Worm (Caenorhabditis elegans) whole organism, L3 larva: ENCODE measurements around the gene cyp-13B1.

Source experiments
- R02D3.7 ChIP-seq: fragments of 150-350 bp; optimal IDR thresholded peaks from 2 replicates; lab custom pipeline; 2014; ENCODE audit warnings: missing biosample characterization, missing genetic modification characterization
- ZK546.5 ChIP-seq: sonication (generic microtip); optimal IDR thresholded peaks from 2 replicates; lab custom pipeline; 2017; ENCODE audit warnings: missing biosample characterization, missing genetic modification characterization
- aly-2 ChIP-seq: fragments of 150-350 bp; optimal IDR thresholded peaks from 2 replicates; lab custom pipeline; 2014; ENCODE audit warnings: missing biosample characterization, missing genetic modification characterization
- ama-1 ChIP-seq: fragments of 150-350 bp; optimal IDR thresholded peaks from 2 replicates; lab custom pipeline; 2018
- ceh-16 ChIP-seq: sonication (generic microtip); optimal IDR thresholded peaks from 2 replicates; lab custom pipeline; 2017; ENCODE audit warnings: missing biosample characterization, missing genetic modification characterization
- ceh-28 ChIP-seq: fragments of 150-350 bp; optimal IDR thresholded peaks from 2 replicates; lab custom pipeline; 2014; ENCODE audit warnings: missing biosample characterization, missing genetic modification reagents, missing genetic modification characterization
- ceh-82 ChIP-seq: fragments of 150-350 bp; optimal IDR thresholded peaks from 2 replicates; lab custom pipeline; 2014; ENCODE audit warnings: missing biosample characterization, missing genetic modification characterization
- ceh-9 ChIP-seq: sonication (generic microtip); optimal IDR thresholded peaks from 2 replicates; lab custom pipeline; 2018; ENCODE audit warnings: missing biosample characterization, missing genetic modification characterization
- daf-12 ChIP-seq: fragments of 150-350 bp; optimal IDR thresholded peaks from 2 replicates; lab custom pipeline; 2014; ENCODE audit warnings: missing biosample characterization, missing genetic modification reagents, missing genetic modification characterization
- egl-27 ChIP-seq: sonication (generic microtip); optimal IDR thresholded peaks from 4 replicates; lab custom pipeline; 2017; ENCODE audit warnings: missing biosample characterization, missing genetic modification reagents, missing genetic modification characterization
- egl-5 ChIP-seq: fragments of 150-350 bp; optimal IDR thresholded peaks from 2 replicates; lab custom pipeline; 2017; ENCODE audit warnings: missing biosample characterization, missing genetic modification reagents, missing genetic modification characterization, inconsistent platforms
- elt-1 ChIP-seq: fragments of 150-350 bp; optimal IDR thresholded peaks from 2 replicates; lab custom pipeline; 2014; ENCODE audit warnings: missing biosample characterization, missing genetic modification characterization
- elt-2 ChIP-seq: sonication (generic microtip); optimal IDR thresholded peaks from 2 replicates; lab custom pipeline; 2016; ENCODE audit warnings: missing genetic modification reagents, mild to moderate bottlenecking, missing genetic modification characterization, missing compliant biosample characterization
- elt-3 ChIP-seq, 3 experiments: fragments of 150-350 bp in 1 of 3; sonication (generic microtip) in 2 of 3; optimal IDR thresholded peaks; 2 replicates in 2 of 3; 4 replicates in 1 of 3; lab custom pipeline; 2014 to 2017; ENCODE audit warnings: missing biosample characterization in 3 of 3, missing genetic modification characterization in 3 of 3
- eor-1 ChIP-seq, 2 experiments: fragments of 150-350 bp; optimal IDR thresholded peaks; 2 replicates each; lab custom pipeline; 2014 to 2018; ENCODE audit warnings: missing biosample characterization in 2 of 2, missing genetic modification characterization in 2 of 2
- fkh-10 ChIP-seq: sonication (generic microtip); optimal IDR thresholded peaks from 2 replicates; lab custom pipeline; 2017; ENCODE audit warnings: missing biosample characterization, missing genetic modification reagents, missing genetic modification characterization
- fkh-2 ChIP-seq: fragments of 150-350 bp; optimal IDR thresholded peaks from 2 replicates; lab custom pipeline; 2014; ENCODE audit warnings: missing biosample characterization, missing genetic modification reagents, missing genetic modification characterization
- fos-1 ChIP-seq: fragments of 150-350 bp; optimal IDR thresholded peaks from 2 replicates; lab custom pipeline; 2014; ENCODE audit warnings: missing biosample characterization, missing genetic modification characterization
- hmg-11 ChIP-seq: sonication (generic microtip); optimal IDR thresholded peaks from 2 replicates; lab custom pipeline; 2016; ENCODE audit warnings: missing genetic modification characterization, missing compliant biosample characterization
- jun-1 ChIP-seq: fragments of 150-350 bp; optimal IDR thresholded peaks from 2 replicates; lab custom pipeline; 2014; ENCODE audit warnings: missing biosample characterization, missing genetic modification reagents, missing genetic modification characterization
- lin-15B ChIP-seq: fragments of 150-350 bp; optimal IDR thresholded peaks from 2 replicates; lab custom pipeline; 2014; ENCODE audit warnings: missing biosample characterization, missing genetic modification characterization
- lin-39 ChIP-seq: fragments of 150-350 bp; optimal IDR thresholded peaks from 2 replicates; lab custom pipeline; 2018; ENCODE audit warnings: missing biosample characterization, missing genetic modification reagents, missing genetic modification characterization
- lsy-12 ChIP-seq: sonication (generic microtip); optimal IDR thresholded peaks from 2 replicates; lab custom pipeline; 2016; ENCODE audit warnings: mild to moderate bottlenecking, missing genetic modification characterization, missing compliant biosample characterization
- nhr-11 ChIP-seq: fragments of 150-350 bp; optimal IDR thresholded peaks from 2 replicates; lab custom pipeline; 2014; ENCODE audit warnings: missing biosample characterization, missing genetic modification characterization
- nhr-12 ChIP-seq: fragments of 150-350 bp; optimal IDR thresholded peaks from 2 replicates; lab custom pipeline; 2014; ENCODE audit warnings: missing biosample characterization, missing genetic modification characterization
- nhr-23 ChIP-seq: fragments of 150-350 bp; optimal IDR thresholded peaks from 2 replicates; lab custom pipeline; 2014; ENCODE audit warnings: missing biosample characterization, missing genetic modification reagents, missing genetic modification characterization
- nhr-237 ChIP-seq: fragments of 150-350 bp; optimal IDR thresholded peaks from 2 replicates; lab custom pipeline; 2014; ENCODE audit warnings: missing biosample characterization, missing genetic modification characterization
- nhr-25 ChIP-seq: sonication (generic microtip); optimal IDR thresholded peaks from 2 replicates; lab custom pipeline; 2017; ENCODE audit warnings: missing biosample characterization, missing genetic modification characterization
- nhr-28 ChIP-seq: fragments of 150-350 bp; optimal IDR thresholded peaks from 2 replicates; lab custom pipeline; 2014; ENCODE audit warnings: missing biosample characterization, missing genetic modification characterization
- pha-4 ChIP-seq: fragments of 150-350 bp; optimal IDR thresholded peaks from 2 replicates; lab custom pipeline; 2014; ENCODE audit warnings: missing biosample characterization, missing genetic modification reagents, missing genetic modification characterization
- pqm-1 ChIP-seq: fragments of 150-350 bp; optimal IDR thresholded peaks from 2 replicates; lab custom pipeline; 2017; ENCODE audit warnings: missing biosample characterization, missing genetic modification characterization, inconsistent platforms
- sea-2 ChIP-seq: fragments of 150-350 bp; sonication (generic microtip); optimal IDR thresholded peaks from 4 replicates; lab custom pipeline; 2014; ENCODE audit warnings: missing biosample characterization, missing genetic modification reagents, missing genetic modification characterization
- tbx-2 ChIP-seq: sonication (generic microtip); optimal IDR thresholded peaks from 2 replicates; lab custom pipeline; 2016; ENCODE audit warnings: mild to moderate bottlenecking, missing genetic modification characterization, missing compliant biosample characterization
- unc-62 ChIP-seq: fragments of 150-350 bp; sonication (generic microtip); optimal IDR thresholded peaks from 4 replicates; lab custom pipeline; 2014; ENCODE audit warnings: missing biosample characterization, missing genetic modification reagents, missing genetic modification characterization
- zag-1 ChIP-seq: fragments of 150-350 bp; optimal IDR thresholded peaks from 2 replicates; lab custom pipeline; 2014; ENCODE audit warnings: missing biosample characterization, missing genetic modification characterization
- ztf-11 ChIP-seq: fragments of 150-350 bp; optimal IDR thresholded peaks from 2 replicates; lab custom pipeline; 2014; ENCODE audit warnings: missing biosample characterization, missing genetic modification characterization
- ztf-4 ChIP-seq: fragments of 150-350 bp; optimal IDR thresholded peaks from 2 replicates; lab custom pipeline; 2014; ENCODE audit warnings: missing biosample characterization, missing genetic modification characterization

The cyp-13B1 gene

DNA sequence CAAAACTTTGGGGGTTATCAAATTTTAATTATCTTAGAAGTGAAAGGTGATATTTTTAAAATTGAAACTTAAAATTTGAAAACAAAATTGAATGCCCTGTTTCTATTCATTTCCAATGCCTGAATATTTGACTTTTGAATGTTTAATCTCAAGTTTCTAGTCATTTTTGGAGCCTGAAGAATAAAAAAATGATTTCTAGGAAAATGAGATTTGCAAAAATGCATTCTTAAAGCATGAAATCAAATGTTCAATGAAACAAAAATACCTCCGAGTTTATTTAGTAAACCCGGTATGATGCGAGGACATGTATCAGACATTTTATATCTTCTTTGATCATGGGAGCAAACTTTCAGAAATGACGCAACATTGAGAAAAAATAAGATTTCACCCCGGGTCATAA is 30.4 kb downstream of the cyp-13B1 start:
- TF ChIP-seq nhr-28: no peak
- peak; percentile 84 for TF ChIP-seq nhr-11 (tag; lab: Kevin White, UChicago)

DNA sequence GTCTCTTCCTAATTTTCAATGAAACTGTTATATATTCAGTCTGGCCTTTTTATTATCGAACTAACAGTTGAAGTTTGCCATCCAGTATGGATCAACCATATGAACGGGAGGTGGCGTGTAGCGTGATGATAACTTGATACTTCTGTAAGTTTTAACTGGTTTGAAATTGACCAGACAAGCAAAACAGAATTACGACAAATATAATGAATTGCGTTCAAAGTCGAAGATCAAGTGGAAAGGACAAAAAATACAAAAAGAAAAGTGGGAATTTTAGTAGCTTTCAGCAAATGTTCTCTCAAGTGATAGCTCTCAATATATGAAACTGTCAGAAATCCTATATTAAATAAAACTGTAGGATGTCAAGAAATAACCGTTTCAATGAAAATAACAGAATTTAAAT is 32.6 kb downstream of the cyp-13B1 start, which contains the start of the genes C49F8.14 and gem-1:
Gene C49F8.14, minus strand, starts transcription at position 99 of the 400 bp plus-strand sequence.
Gene gem-1, minus strand, starts transcription at position 142 of the 400 bp plus-strand sequence.
- TF ChIP-seq sea-2 (GFP tag; lab: Kevin White, UChicago) (no peak), nhr-11 (tag; lab: Kevin White, UChicago) (no peak), tbx-2 (tag; lab: Kevin White, UChicago) (no peak), nhr-12 (tag; lab: Kevin White, UChicago) (no peak), lin-15B (tag; lab: Kevin White, UChicago) (no peak), ceh-82 (tag; lab: Kevin White, UChicago) (no peak), ZK546.5 (tag; lab: Kevin White, UChicago) (no peak), pqm-1 (no peak), elt-3 (tag; optimal IDR thresholded peaks at IDR 0.05; lab: Kevin White, UChicago) (no peak), elt-1 (tag; lab: Kevin White, UChicago) (no peak), ama-1 (lab: Kevin White, UChicago) (no peak), nhr-23 (tag; lab: Kevin White, UChicago) (no peak), ceh-28 (tag; lab: Kevin White, UChicago) (no peak), lin-39 (tag; lab: Kevin White, UChicago) (no peak), fkh-10 (GFP tag; lab: Kevin White, UChicago) (no peak), hmg-11 (tag; lab: Kevin White, UChicago) (no peak), fkh-2 (tag; lab: Kevin White, UChicago) (no peak)

- TF ChIP-seq lsy-12 (tag; lab: Kevin White, UChicago): no peak
- TF ChIP-seq fkh-10 (GFP tag; lab: Kevin White, UChicago): no peak
- TF ChIP-seq daf-12: no peak
- no peak for TF ChIP-seq ceh-9 (tag; lab: Kevin White, UChicago)
- no peak for TF ChIP-seq ztf-4
- no peak for TF ChIP-seq nhr-237 (tag; lab: Kevin White, UChicago)
- TF ChIP-seq unc-62 (GFP tag; lab: Kevin White, UChicago): no peak
- no peak for TF ChIP-seq nhr-25 (tag; lab: Kevin White, UChicago)
- no peak for TF ChIP-seq egl-27
- no peak for TF ChIP-seq nhr-28
- TF ChIP-seq ceh-16: no peak
- no peak for TF ChIP-seq lin-15B (tag; lab: Kevin White, UChicago)
- no peak for TF ChIP-seq fkh-2 (tag; lab: Kevin White, UChicago)
- TF ChIP-seq egl-5 (tag; lab: Kevin White, UChicago): no peak
- no peak for TF ChIP-seq ceh-28 (tag; lab: Kevin White, UChicago)
- no peak for TF ChIP-seq pha-4
- TF ChIP-seq aly-2: no peak
- no peak for TF ChIP-seq R02D3.7 (tag; lab: Kevin White, UChicago)
These were observed 33.3 kb downstream of the cyp-13B1 start for ce11 chrX:13376185-13376584.

DNA sequence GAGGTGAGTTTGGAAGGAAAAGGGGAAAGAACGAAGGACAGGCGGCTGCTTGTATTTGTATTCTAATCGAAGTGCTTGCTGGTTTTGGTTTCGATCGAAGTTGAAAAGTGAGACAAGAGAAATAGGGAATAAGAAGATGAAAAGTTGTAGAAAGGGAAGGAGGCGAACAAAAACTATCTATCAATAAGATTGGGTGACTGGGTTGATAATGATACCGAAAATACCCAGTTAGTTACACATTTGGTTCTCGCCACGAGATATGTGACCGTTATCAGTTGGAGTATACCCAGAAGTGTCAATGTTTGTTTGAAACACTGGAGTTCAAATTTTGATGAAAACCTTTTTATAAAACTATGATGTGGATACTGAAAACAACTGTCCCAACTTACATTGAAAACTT is 41.2 kb downstream of the cyp-13B1 start:
- TF ChIP-seq fkh-2 (tag; lab: Kevin White, UChicago): no peak
- no peak for TF ChIP-seq nhr-25 (tag; lab: Kevin White, UChicago)
- no peak for TF ChIP-seq ztf-11 (tag; lab: Kevin White, UChicago)
- TF ChIP-seq zag-1 (tag; lab: Kevin White, UChicago): no peak
- TF ChIP-seq pqm-1: peak; percentile 79
- TF ChIP-seq fkh-10 (GFP tag; lab: Kevin White, UChicago): no peak
- no peak for TF ChIP-seq nhr-237 (tag; lab: Kevin White, UChicago)
- no peak for TF ChIP-seq eor-1 (tag; optimal IDR thresholded peaks at IDR 0.05; lab: Kevin White, UChicago)
- peak; percentile 90 for TF ChIP-seq elt-2 (tag; lab: Kevin White, UChicago)
- TF ChIP-seq nhr-28: no peak
- TF ChIP-seq fos-1 (tag; lab: Kevin White, UChicago): no peak
- TF ChIP-seq pha-4: peak; percentile 24
- no peak for TF ChIP-seq aly-2
- TF ChIP-seq jun-1: peak; percentile 46
- TF ChIP-seq, all 47 proteins: peak for 4
